Worm (Caenorhabditis elegans) whole organism, L2 larva: ENCODE measurements around the gene srh-25.

ENCODE experiments used
- ceh-82 ChIP-seq: fragments of 150-350 bp; optimal IDR thresholded peaks from 2 replicates; lab custom pipeline; 2014; ENCODE audit warnings: missing biosample characterization, missing genetic modification characterization
- elt-1 ChIP-seq: fragments of 150-350 bp; optimal IDR thresholded peaks from 2 replicates; lab custom pipeline; 2014; ENCODE audit warnings: missing biosample characterization, missing genetic modification characterization
- elt-3 ChIP-seq: sonication (generic microtip); optimal IDR thresholded peaks from 2 replicates; lab custom pipeline; 2017; ENCODE audit warnings: missing biosample characterization, missing genetic modification characterization
- lin-39 ChIP-seq: fragments of 150-350 bp; optimal IDR thresholded peaks from 2 replicates; lab custom pipeline; 2014; ENCODE audit warnings: missing biosample characterization, missing genetic modification reagents, missing genetic modification characterization
- mbf-1 ChIP-seq: sonication (generic microtip); optimal IDR thresholded peaks from 2 replicates; lab custom pipeline; 2017; ENCODE audit warnings: missing biosample characterization, missing genetic modification characterization
- nhr-11 ChIP-seq: fragments of 150-350 bp; optimal IDR thresholded peaks from 2 replicates; lab custom pipeline; 2014; ENCODE audit warnings: missing biosample characterization, missing genetic modification characterization
- nhr-12 ChIP-seq: fragments of 150-350 bp; optimal IDR thresholded peaks from 2 replicates; lab custom pipeline; 2014; ENCODE audit warnings: missing biosample characterization, missing genetic modification characterization
- nhr-237 ChIP-seq: fragments of 150-350 bp; optimal IDR thresholded peaks from 2 replicates; lab custom pipeline; 2014; ENCODE audit warnings: missing biosample characterization, missing genetic modification characterization
- nhr-25 ChIP-seq: fragments of 150-350 bp; sonication (generic microtip); optimal IDR thresholded peaks from 3 replicates; lab custom pipeline; 2014; ENCODE audit warnings: missing biosample characterization, missing genetic modification characterization
- skn-1 ChIP-seq: sonication (generic microtip); optimal IDR thresholded peaks from 2 replicates; lab custom pipeline; 2017; ENCODE audit warnings: missing biosample characterization, missing genetic modification characterization
- unc-39 ChIP-seq: fragments of 150-350 bp; optimal IDR thresholded peaks from 2 replicates; lab custom pipeline; 2014; ENCODE audit warnings: missing biosample characterization, missing genetic modification characterization
- unc-62 ChIP-seq: fragments of 150-350 bp; optimal IDR thresholded peaks from 2 replicates; lab custom pipeline; 2014; ENCODE audit warnings: missing biosample characterization, missing genetic modification reagents, missing genetic modification characterization
- ztf-11 ChIP-seq: sonication (generic microtip); optimal IDR thresholded peaks from 2 replicates; lab custom pipeline; 2017; ENCODE audit warnings: missing biosample characterization, missing genetic modification characterization
- ztf-4 ChIP-seq: fragments of 150-350 bp; optimal IDR thresholded peaks from 2 replicates; lab custom pipeline; 2014; ENCODE audit warnings: missing biosample characterization, missing genetic modification characterization

- no peak for TF ChIP-seq elt-3 (tag; lab: Kevin White, UChicago)
- no peak for TF ChIP-seq nhr-12 (tag; lab: Kevin White, UChicago)
- TF ChIP-seq unc-62 (GFP tag; lab: Kevin White, UChicago): no peak
- TF ChIP-seq nhr-11 (tag; lab: Kevin White, UChicago): no peak
- TF ChIP-seq mbf-1 (tag; lab: Kevin White, UChicago): no peak
- TF ChIP-seq nhr-237 (tag; lab: Kevin White, UChicago): no peak
- no peak for TF ChIP-seq skn-1
- TF ChIP-seq elt-1: no peak
- no peak for TF ChIP-seq unc-39 (tag; lab: Kevin White, UChicago)
- TF ChIP-seq nhr-25 (tag; lab: Kevin White, UChicago): no peak
- no peak for TF ChIP-seq lin-39 (tag; lab: Kevin White, UChicago)
- no peak for TF ChIP-seq ceh-82 (tag; lab: Kevin White, UChicago)
- no peak for TF ChIP-seq ztf-4 (tag; lab: Kevin White, UChicago)
- no peak for TF ChIP-seq ztf-11 (tag; lab: Kevin White, UChicago)
Observed at ce11 chrV:12421360-12421759, 12.3 kb downstream of the srh-25 start.
